Fruit fly (Drosophila melanogaster): ENCODE results near the gene CG31517.

CG31517 gene

DNA sequence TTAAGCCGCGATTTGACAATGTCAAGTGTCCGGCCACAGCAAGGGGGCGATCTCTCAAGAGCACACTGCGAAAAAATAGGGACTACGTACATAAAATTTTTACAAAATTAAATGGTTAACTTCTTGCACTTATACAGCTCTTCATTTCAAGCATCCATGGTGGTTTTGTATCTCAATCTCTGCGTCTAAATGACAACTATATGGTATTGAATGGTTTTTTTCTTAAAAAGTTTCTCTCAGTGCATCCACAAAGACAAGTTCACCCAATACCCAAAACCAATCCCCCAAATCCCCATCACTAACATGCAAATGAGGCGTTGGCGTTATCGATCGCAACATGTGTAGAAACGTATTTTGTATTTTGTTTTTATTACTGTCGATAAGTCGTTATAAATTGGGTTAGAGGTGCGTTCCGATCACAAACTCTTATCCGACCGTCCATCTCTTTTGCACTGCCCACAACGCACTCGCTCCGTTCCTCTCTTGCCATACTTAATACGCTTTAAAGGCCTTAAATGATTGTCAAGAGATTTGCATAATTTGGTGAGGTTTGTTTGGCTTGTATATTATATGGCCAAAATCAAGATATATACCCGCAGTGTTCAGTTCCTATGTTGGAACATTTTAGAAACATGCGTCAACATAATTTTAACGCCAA lies 33.3 kb upstream of the CG31517 start (continued):
- TF ChIP-seq CG8359 (GFP tag; optimal IDR thresholded peaks at IDR 0.05; ENCODE audit: borderline replicate concordance) = no peak
- TF ChIP-seq salm (tag; optimal IDR thresholded peaks at IDR 0.05) = peak; percentile 60
- TF ChIP-seq CHES-1-like (GFP tag; optimal IDR thresholded peaks at IDR 0.05) = peak; percentile 41
- peak; percentile 87 for TF ChIP-seq onecut (GFP tag; IDR thresholded peaks at IDR 0.05)
- peak; percentile 65 for TF ChIP-seq CG1792 (GFP tag; optimal IDR thresholded peaks at IDR 0.05)
- peak; percentile 38 for TF ChIP-seq jing (GFP tag; optimal IDR thresholded peaks at IDR 0.05)
- TF ChIP-seq Sox102F (GFP tag; optimal IDR thresholded peaks at IDR 0.05) = peak; percentile 84
- TF ChIP-seq Dbx (GFP tag; IDR thresholded peaks at IDR 0.05) = peak; percentile 68; the same call in 2 of the 3 replicates
- TF ChIP-seq kay (GFP tag; optimal IDR thresholded peaks at IDR 0.05) = peak; percentile 51
- TF ChIP-seq ind (GFP tag; optimal IDR thresholded peaks at IDR 0.05) = peak; percentile 75
- no peak for TF ChIP-seq unc-4 (GFP tag; IDR thresholded peaks at IDR 0.05; ENCODE audit: partially characterized antibody)
- TF ChIP-seq seq (GFP tag; IDR thresholded peaks at IDR 0.05) = peak; percentile 61
- TF ChIP-seq CG15514 (GFP tag; optimal IDR thresholded peaks at IDR 0.05) = peak; percentile 47
- peak; percentile 81 for TF ChIP-seq CG17829 (tag; optimal IDR thresholded peaks at IDR 0.05)
- TF ChIP-seq CG14014 (GFP tag; IDR thresholded peaks at IDR 0.05) = peak; percentile 77
- peak; percentile 42 to 82 for TF ChIP-seq Hr51 (GFP tag; optimal IDR thresholded peaks at IDR 0.05)
- TF ChIP-seq CG5180 (GFP tag; optimal IDR thresholded peaks at IDR 0.05) = peak; percentile 56
- peak; percentile 50 for TF ChIP-seq Sry-δ (GFP tag; optimal IDR thresholded peaks at IDR 0.05)
- TF ChIP-seq sr (GFP tag; IDR thresholded peaks at IDR 0.05) = peak; percentile 65; the same call in 2 of the 3 replicates
- TF ChIP-seq Oaz (GFP tag; IDR thresholded peaks at IDR 0.05) = peak; percentile 60
- TF ChIP-seq gt (GFP tag; IDR thresholded peaks at IDR 0.05) = 0 out of 2 replicates have a peak, but pooled peaks have one; percentile 17
- TF ChIP-seq nau (GFP tag; optimal IDR thresholded peaks at IDR 0.05) = peak; percentile 70
- no peak for TF ChIP-seq sc (optimal IDR thresholded peaks at IDR 0.05)
- TF ChIP-seq sc (GFP tag; optimal IDR thresholded peaks at IDR 0.05) = peak; percentile 42
- TF ChIP-seq Lim3 (GFP tag; IDR thresholded peaks at IDR 0.05) = no peak
- peak; percentile 52 for TF ChIP-seq CG6254 (GFP tag; optimal IDR thresholded peaks at IDR 0.05)
- peak; percentile 61 for TF ChIP-seq nerfin-1 (tag; optimal IDR thresholded peaks at IDR 0.05)
- peak; percentile 45 for TF ChIP-seq NC2α (GFP tag; optimal IDR thresholded peaks at IDR 0.05)
- TF ChIP-seq CG2712 (tag; optimal IDR thresholded peaks at IDR 0.05) = peak; percentile 86
- TF ChIP-seq CG16863 (GFP tag; optimal IDR thresholded peaks at IDR 0.05) = peak; percentile 69
- TF ChIP-seq pros (GFP tag; optimal IDR thresholded peaks at IDR 0.05) = no peak
- TF ChIP-seq ci (GFP tag; IDR thresholded peaks at IDR 0.05) = peak; percentile 93
- TF ChIP-seq twi (tag; optimal IDR thresholded peaks at IDR 0.05) = peak; percentile 52
- peak; percentile 39 for TF ChIP-seq Deaf1 (tag; optimal IDR thresholded peaks at IDR 0.05)
- peak; percentile 86 for TF ChIP-seq Xrp1 (GFP tag; IDR thresholded peaks at IDR 0.05)
- TF ChIP-seq vfl (GFP tag; optimal IDR thresholded peaks at IDR 0.05) = peak; percentile 37
- no peak for TF ChIP-seq yki (optimal IDR thresholded peaks at IDR 0.05)
- peak; percentile 47 for TF ChIP-seq MTF-1 (GFP tag; optimal IDR thresholded peaks at IDR 0.05; ENCODE audit: borderline replicate concordance)
- TF ChIP-seq Lpt (GFP tag; optimal IDR thresholded peaks at IDR 0.05) = no peak
- TF ChIP-seq CG32772 (GFP tag; IDR thresholded peaks at IDR 0.05) = peak; percentile 84
- TF ChIP-seq CG17186 (GFP tag; optimal IDR thresholded peaks at IDR 0.05) = no peak
- no peak for TF ChIP-seq fd102C (GFP tag; optimal IDR thresholded peaks at IDR 0.05)
- peak in 1 of 2 experiments; percentile 2 for TF ChIP-seq crp (GFP tag; optimal IDR thresholded peaks at IDR 0.05)
- no peak for TF ChIP-seq h (optimal IDR thresholded peaks at IDR 0.05)
- TF ChIP-seq CG12769 (tag; optimal IDR thresholded peaks at IDR 0.05) = peak; percentile 77
- TF ChIP-seq HmgZ (tag; optimal IDR thresholded peaks at IDR 0.05) = peak; percentile 6
- TF ChIP-seq CG5245 (GFP tag; optimal IDR thresholded peaks at IDR 0.05) = peak; percentile 62
- peak; percentile 62 for TF ChIP-seq CG10462 (GFP tag; optimal IDR thresholded peaks at IDR 0.05)
- TF ChIP-seq NK7.1 (GFP tag; optimal IDR thresholded peaks at IDR 0.05) = peak; percentile 35
- peak; percentile 60 for TF ChIP-seq CG14710 (tag; optimal IDR thresholded peaks at IDR 0.05)

Data from whole organism, embryonic.